Worm (Caenorhabditis elegans) whole organism, midembryonic: ENCODE results near the gene R10F2.5.

ENCODE experiments used
- med-1 ChIP-seq: sonication (generic microtip); optimal IDR thresholded peaks from 2 replicates; lab custom pipeline; 2017; ENCODE audit warnings: missing genetic modification characterization, mild to moderate bottlenecking, missing compliant biosample characterization, antibody characterized with exemption, missing genetic modification reagents; ENCODE audit not compliant: insufficient read depth
- tab-1 ChIP-seq: fragments of 200-800 bp; sonication (Bioruptor generic); IDR thresholded peaks from 2 replicates; pipeline ENCODE4 v1.3.6; 2022; ENCODE audit warnings: missing genetic modification characterization, missing compliant biosample characterization
- ztf-23 ChIP-seq: fragments of 200-800 bp; sonication (Bioruptor generic); IDR thresholded peaks from 2 replicates; pipeline ENCODE4 v1.3.6; 2022; ENCODE audit warnings: missing genetic modification reagents, missing genetic modification characterization, missing compliant biosample characterization

DNA sequence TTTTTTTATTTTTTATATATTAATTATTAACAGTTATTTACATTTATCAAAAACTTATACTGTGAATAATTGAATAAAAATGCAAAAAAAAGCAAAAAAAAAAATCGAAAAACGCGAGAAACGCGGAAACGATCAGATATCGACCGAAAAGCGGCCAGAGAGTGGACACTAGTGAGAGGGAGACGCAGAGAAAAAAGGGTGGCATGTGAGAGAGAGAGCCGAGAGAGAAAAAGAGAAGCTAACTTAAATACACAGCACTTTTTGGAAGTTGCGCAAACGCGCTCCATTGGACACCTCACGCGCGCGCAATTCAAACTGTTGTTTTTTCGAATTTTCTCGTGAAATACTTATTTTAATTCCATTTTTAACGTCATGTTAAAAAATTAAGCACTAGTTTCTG, 41.9 kb upstream of the R10F2.5 start:
- TF ChIP-seq med-1 (GFP tag; lab: Kevin White, UChicago) (no peak), tab-1 (no peak), ztf-23 (GFP tag; lab: Robert Waterston, UW) (no peak)
